Fruit fly (Drosophila melanogaster): Measurements from ENCODE around the gene Lsp1beta.
A peak's percentile ranks its signal among the peaks of the same experiment; 100 is the strongest.

The Lsp1beta gene

dm6 chr2L:936922-937321, 38.6 kb downstream of the Lsp1beta start (continued):
- TF ChIP-seq CG1024 (GFP tag; IDR thresholded peaks at IDR 0.05) (no peak; the same call in 1 of the 2 replicates), PHDP (tag; optimal IDR thresholded peaks at IDR 0.05) (no peak), ATbp (GFP tag; optimal IDR thresholded peaks at IDR 0.05) (no peak), CG10654 (GFP tag; optimal IDR thresholded peaks at IDR 0.05) (no peak), bab2 (GFP tag; optimal IDR thresholded peaks at IDR 0.05) (no peak), CG2875 (GFP tag; optimal IDR thresholded peaks at IDR 0.05) (no peak), ara (GFP tag; IDR thresholded peaks at IDR 0.05) (no peak), en (GFP tag; optimal IDR thresholded peaks at IDR 0.05) (no peak), CG13894 (tag; optimal IDR thresholded peaks at IDR 0.05) (peak; percentile 63), Oli (tag; optimal IDR thresholded peaks at IDR 0.05) (peak; percentile 21), CG34376 (GFP tag; optimal IDR thresholded peaks at IDR 0.05) (peak; percentile 24), CG4730 (GFP tag; IDR thresholded peaks at IDR 0.05) (peak; percentile 40; the same call in 1 of the 2 replicates), CG17912 (GFP tag; optimal IDR thresholded peaks at IDR 0.05) (no peak), CG13296 (GFP tag; optimal IDR thresholded peaks at IDR 0.05) (peak; percentile 53), Adf1 (GFP tag; IDR thresholded peaks at IDR 0.05) (no peak), CG12659 (GFP tag; optimal IDR thresholded peaks at IDR 0.05) (peak; percentile 4), Xrp1 (GFP tag; IDR thresholded peaks at IDR 0.05) (no peak; the same call in 1 of the 2 replicates), CG1529 (GFP tag; optimal IDR thresholded peaks at IDR 0.05) (no peak), Pdp1 (GFP tag; optimal IDR thresholded peaks at IDR 0.05) (peak in 1 of 2 experiments; percentile 36), tin (GFP tag; optimal IDR thresholded peaks at IDR 0.05) (peak; percentile 9), HLH3B (GFP tag; IDR thresholded peaks at IDR 0.05) (peak; percentile 58; the same call in 1 of the 2 replicates), gem (tag; optimal IDR thresholded peaks at IDR 0.05) (peak; percentile 44), ac (GFP tag; optimal IDR thresholded peaks at IDR 0.05) (no peak), slou (GFP tag; optimal IDR thresholded peaks at IDR 0.05) (no peak), otp (GFP tag; IDR thresholded peaks at IDR 0.05) (no peak), bcd (GFP tag; optimal IDR thresholded peaks at IDR 0.05) (peak; percentile 27), Hsf (GFP tag; optimal IDR thresholded peaks at IDR 0.05) (no peak), nmo (GFP tag; optimal IDR thresholded peaks at IDR 0.05) (peak; percentile 14), CG6854 (GFP tag; optimal IDR thresholded peaks at IDR 0.05) (peak; percentile 14), salm (tag; optimal IDR thresholded peaks at IDR 0.05) (no peak), NfI (GFP tag; optimal IDR thresholded peaks at IDR 0.05) (peak; percentile 34), Nf-YC (tag; optimal IDR thresholded peaks at IDR 0.05) (peak; percentile 3), Dp (GFP tag; optimal IDR thresholded peaks at IDR 0.05) (no peak), CG34422 (GFP tag; IDR thresholded peaks at IDR 0.05) (no peak), CG9876 (GFP tag; optimal IDR thresholded peaks at IDR 0.05) (no peak), slp2 (GFP tag; optimal IDR thresholded peaks at IDR 0.05) (no peak), kah (GFP tag; optimal IDR thresholded peaks at IDR 0.05) (no peak), CG6689 (GFP tag; IDR thresholded peaks at IDR 0.05) (peak; percentile 43; the same call in 1 of the 2 replicates), CG32767 (GFP tag; IDR thresholded peaks at IDR 0.05) (peak; percentile 41; the same call in 1 of the 2 replicates), fd96Cb (tag; optimal IDR thresholded peaks at IDR 0.05) (no peak), CG11247 (GFP tag; IDR thresholded peaks at IDR 0.05) (peak; percentile 59), dpn (GFP tag; optimal IDR thresholded peaks at IDR 0.05) (peak; percentile 39 to 40), Rx (GFP tag; IDR thresholded peaks at IDR 0.05) (0 out of 2 replicates have a peak, but pooled peaks have one; percentile 20), Max (GFP tag; optimal IDR thresholded peaks at IDR 0.05) (no peak), ewg (GFP tag; optimal IDR thresholded peaks at IDR 0.05) (no peak), CG14667 (GFP tag; IDR thresholded peaks at IDR 0.05) (peak; percentile 37; the same call in 1 of the 2 replicates), seq (GFP tag; IDR thresholded peaks at IDR 0.05) (0 out of 2 replicates have a peak, but pooled peaks have one; percentile 20), Eip74EF (GFP tag; optimal IDR thresholded peaks at IDR 0.05) (no peak), CG3847 (GFP tag; IDR thresholded peaks at IDR 0.05) (peak; percentile 42; the same call in 1 of the 2 replicates), dan (GFP tag; IDR thresholded peaks at IDR 0.05) (no peak), CG17359 (tag; optimal IDR thresholded peaks at IDR 0.05) (peak; percentile 42)

Measured in whole organism, embryonic.